Fruit fly (Drosophila melanogaster) S2 (cell line): ENCODE data around the gene CG10853.

Source experiments
- CG8478 ChIP-seq: fragments of >200 bp; optimal IDR thresholded peaks from 2 replicates; lab custom pipeline; 2018
- CTCF ChIP-seq, 2 experiments: fragments of >200 bp; optimal IDR thresholded peaks; 2 replicates each; lab custom pipeline; 2018

Gene CG10853

DNA sequence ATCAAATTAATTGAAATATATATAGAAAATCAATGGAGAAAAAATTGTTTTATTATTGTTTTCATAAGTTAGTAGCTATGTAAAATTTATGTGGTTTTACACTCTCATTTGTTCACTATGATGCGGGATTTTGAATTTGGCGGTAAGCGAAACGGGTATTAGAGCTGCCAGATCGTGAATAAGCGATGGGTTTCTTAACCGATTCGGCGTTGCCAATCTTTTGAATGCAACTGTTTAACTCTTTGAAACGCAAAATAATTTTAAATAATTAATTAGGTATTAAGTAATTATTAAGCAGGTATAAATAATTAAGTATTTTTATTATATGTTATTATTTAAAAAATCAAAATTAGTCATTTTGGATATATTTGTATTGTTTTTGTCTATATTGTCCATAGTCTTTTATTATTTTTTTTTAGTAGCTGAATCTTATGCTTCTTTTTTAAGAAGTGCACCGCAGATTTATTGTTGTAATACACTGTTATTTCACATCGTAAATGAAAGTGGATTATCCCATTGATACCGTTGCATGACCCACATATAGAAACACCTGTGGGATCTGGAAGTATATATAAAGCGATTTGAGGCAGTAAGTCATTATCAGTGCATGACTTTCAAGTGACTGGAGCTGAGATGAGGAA lies at the start of gene CG10853:
Gene CG10853, plus strand, starts transcription at position 591 of the 641 bp plus-strand sequence.
- TF ChIP-seq CTCF (optimal IDR thresholded peaks at IDR 0.05; lab: Kevin White, UChicago): no peak
- TF ChIP-seq CG8478 (lab: Kevin White, UChicago): no peak

dm6 chr3L:3898978-3899377 lies 48.7 kb upstream of the CG10853 start, which contains the start of gene Ccz1:
Gene Ccz1, minus strand, starts transcription at chr3L:3899156.
- TF ChIP-seq CG8478 (lab: Kevin White, UChicago) (no peak), CTCF (optimal IDR thresholded peaks at IDR 0.05; lab: Kevin White, UChicago) (no peak)

dm6 chr3L:3901865-3902490 lies 45.7 kb upstream of the CG10853 start:
- TF ChIP-seq CTCF (optimal IDR thresholded peaks at IDR 0.05; lab: Kevin White, UChicago): no peak
- TF ChIP-seq CG8478 (lab: Kevin White, UChicago): no peak

dm6 chr3L:3902491-3903198 lies 45.0 kb upstream of the CG10853 start, which contains the start of gene Ubi-p63E:
Gene Ubi-p63E, minus strand, starts transcription at chr3L:3903184.
- TF ChIP-seq CG8478 (lab: Kevin White, UChicago): no peak
- no peak for TF ChIP-seq CTCF (optimal IDR thresholded peaks at IDR 0.05; lab: Kevin White, UChicago)

DNA sequence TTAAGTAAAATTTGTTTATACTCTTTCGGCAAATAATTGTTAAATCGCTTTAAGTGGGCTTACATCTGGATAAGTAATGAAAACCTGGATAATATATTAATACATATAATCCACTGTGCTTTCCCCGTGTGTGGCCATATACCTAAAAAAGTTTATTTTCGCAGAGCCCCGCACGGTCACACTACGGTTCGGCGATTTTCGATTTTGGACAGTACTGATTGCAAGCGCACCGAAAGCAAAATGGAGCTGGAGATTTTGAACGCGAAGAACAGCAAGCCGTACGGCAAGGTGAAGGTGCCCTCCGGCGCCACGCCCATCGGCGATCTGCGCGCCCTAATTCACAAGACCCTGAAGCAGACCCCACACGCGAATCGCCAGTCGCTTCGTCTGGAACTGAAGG lies 44.4 kb upstream of the CG10853 start, which contains the start of gene Sc2:
Gene Sc2, plus strand, starts transcription at position 192 of the 400 bp plus-strand sequence.
- TF ChIP-seq CTCF (optimal IDR thresholded peaks at IDR 0.05; lab: Kevin White, UChicago) (no peak), CG8478 (lab: Kevin White, UChicago) (no peak)

- peak in 1 of 2 experiments; percentile 27 for TF ChIP-seq CTCF (optimal IDR thresholded peaks at IDR 0.05; lab: Kevin White, UChicago)
- TF ChIP-seq CG8478 (lab: Kevin White, UChicago): no peak
These were observed 42.6 kb upstream of the CG10853 start, which contains the start of gene ida for dm6 chr3L:3905111-3905510. Gene ida, plus strand, starts transcription at chr3L:3905344.

dm6 chr3L:3908838-3909810 lies 38.6 kb upstream of the CG10853 start:
- TF ChIP-seq CTCF (optimal IDR thresholded peaks at IDR 0.05; lab: Kevin White, UChicago): no peak

- no peak for TF ChIP-seq CTCF (optimal IDR thresholded peaks at IDR 0.05; lab: Kevin White, UChicago)
- TF ChIP-seq CG8478 (lab: Kevin White, UChicago): no peak
These were observed 37.9 kb upstream of the CG10853 start, which contains the start of gene mge for dm6 chr3L:3909831-3910230. Gene mge, minus strand, starts transcription at chr3L:3909931.

- TF ChIP-seq CG8478 (lab: Kevin White, UChicago) (no peak), CTCF (optimal IDR thresholded peaks at IDR 0.05; lab: Kevin White, UChicago) (no peak)
These were observed 35.6 kb upstream of the CG10853 start for dm6 chr3L:3912134-3912533.

DNA sequence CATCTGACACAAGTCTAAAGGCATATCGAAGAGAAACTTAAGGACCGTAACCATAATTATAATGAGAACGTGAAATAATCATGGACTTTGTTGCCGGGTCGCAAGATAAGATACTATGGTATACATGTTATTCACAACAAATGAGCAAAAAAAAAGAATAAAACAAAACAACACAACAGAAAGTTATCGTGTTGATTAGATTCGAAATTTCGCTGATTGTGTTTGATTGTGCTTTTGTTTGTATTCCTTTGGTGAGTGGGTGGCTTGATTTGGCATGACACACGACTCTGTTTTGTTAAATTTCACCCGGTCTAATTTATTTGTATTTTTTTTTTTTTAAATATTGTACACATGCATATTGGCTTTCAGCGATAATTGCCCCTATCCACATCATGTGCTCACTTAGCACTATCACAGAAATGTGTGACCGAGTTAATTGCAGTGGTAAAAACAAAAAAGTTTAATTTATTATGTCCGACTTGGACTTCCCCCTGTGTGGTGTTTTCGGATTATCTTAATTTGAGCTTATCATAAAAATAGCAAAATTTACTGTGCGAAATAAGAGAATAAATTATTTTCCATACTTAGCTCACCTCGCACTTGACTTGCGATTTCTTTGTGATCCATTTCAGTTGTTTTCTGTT lies 23.9 kb upstream of the CG10853 start:
- TF ChIP-seq CTCF (optimal IDR thresholded peaks at IDR 0.05; lab: Kevin White, UChicago) (no peak), CG8478 (lab: Kevin White, UChicago) (no peak)

dm6 chr3L:3925487-3925886 lies 22.2 kb upstream of the CG10853 start:
- TF ChIP-seq CG8478 (lab: Kevin White, UChicago) (no peak), CTCF (optimal IDR thresholded peaks at IDR 0.05; lab: Kevin White, UChicago) (no peak)

DNA sequence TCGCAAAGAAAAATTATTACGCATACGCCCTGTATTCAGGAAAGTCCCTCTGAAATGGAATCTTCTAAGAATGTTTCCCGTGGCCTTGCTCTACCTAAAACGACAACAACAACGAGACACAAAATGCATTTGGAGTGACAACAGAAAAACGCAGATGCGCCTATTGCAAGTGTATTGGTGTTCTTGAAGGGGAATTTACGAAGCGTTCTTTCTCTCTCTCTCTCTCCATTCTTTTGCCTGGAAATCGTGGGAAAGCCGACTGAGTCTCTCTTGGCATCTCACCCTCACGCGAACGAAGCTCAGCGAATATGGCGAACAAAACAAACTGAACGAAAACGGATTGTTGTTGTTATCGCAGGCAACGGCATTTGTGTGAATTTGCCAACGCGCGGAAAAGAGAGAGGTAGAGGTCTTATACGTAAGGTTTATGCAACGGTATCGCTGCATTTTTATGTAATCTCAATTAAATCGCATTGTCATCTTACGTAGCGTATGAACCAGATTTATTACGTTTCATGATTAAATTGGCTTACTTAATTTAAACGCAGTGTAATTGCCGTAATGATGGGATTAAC lies 21.4 kb upstream of the CG10853 start:
- TF ChIP-seq CTCF (optimal IDR thresholded peaks at IDR 0.05; lab: Kevin White, UChicago): no peak
- TF ChIP-seq CG8478 (lab: Kevin White, UChicago): no peak

DNA sequence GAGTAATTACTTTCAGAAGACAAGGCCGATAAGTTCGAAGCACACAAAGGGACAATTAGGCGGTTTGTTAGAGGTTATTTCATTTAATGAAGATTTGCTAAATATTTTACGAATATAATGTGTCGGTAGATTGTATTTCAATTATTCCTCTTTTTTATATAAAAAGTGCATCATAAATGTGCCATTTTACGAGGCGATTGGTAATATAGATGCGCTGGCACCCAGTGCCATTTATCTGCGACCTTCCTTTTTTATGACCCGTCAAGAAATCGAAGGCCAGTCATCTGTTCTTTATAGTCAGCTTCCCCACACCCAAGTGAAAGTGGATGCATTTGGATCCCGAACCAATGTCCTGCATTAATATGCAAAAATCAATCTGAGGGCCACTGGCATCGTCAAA lies 20.2 kb upstream of the CG10853 start:
- no peak for TF ChIP-seq CTCF (optimal IDR thresholded peaks at IDR 0.05; lab: Kevin White, UChicago)
- TF ChIP-seq CG8478 (lab: Kevin White, UChicago): no peak
